Fruit fly (Drosophila melanogaster) whole organism, embryonic: ENCODE data around the gene CG17028.
A peak's percentile ranks its signal among the peaks of the same experiment; 100 is the strongest.

ENCODE experiments used
- Adf1 ChIP-seq: fragments of 200-800 bp; sonication (Bioruptor generic); IDR thresholded peaks from 2 replicates; pipeline ENCODE4 v1.3.6; 2022; ENCODE audit warnings: missing biosample characterization, missing genetic modification characterization
- CG10267 ChIP-seq: fragments of 200-800 bp; sonication (Bioruptor generic); optimal IDR thresholded peaks from 2 replicates; lab custom pipeline; 2018; ENCODE audit warnings: missing biosample characterization, mild to moderate bottlenecking, missing genetic modification characterization, moderate library complexity
- CG11398 ChIP-seq: fragments of 200-800 bp; sonication (Bioruptor generic); optimal IDR thresholded peaks from 2 replicates; lab custom pipeline; 2016; ENCODE audit warnings: missing biosample characterization, missing genetic modification characterization
- CG11456 ChIP-seq: fragments of 200-800 bp; sonication (Bioruptor generic); IDR thresholded peaks from 3 replicates; pipeline ENCODE4 v1.3.6; 2022; ENCODE audit warnings: missing biosample characterization, missing genetic modification characterization
- CG11696 ChIP-seq: fragments of 200-800 bp; sonication (Bioruptor generic); IDR thresholded peaks from 2 replicates; pipeline ENCODE4 v1.3.6; 2022; ENCODE audit warnings: missing biosample characterization, missing genetic modification characterization
- CG12236 ChIP-seq: fragments of 200-800 bp; sonication (Bioruptor generic); optimal IDR thresholded peaks from 2 replicates; lab custom pipeline; 2016; ENCODE audit warnings: missing biosample characterization, missing genetic modification characterization
- CG14441 ChIP-seq: fragments of 200-800 bp; sonication (Bioruptor generic); IDR thresholded peaks from 2 replicates; pipeline ENCODE4 v1.3.6; 2022; ENCODE audit warnings: missing biosample characterization, missing genetic modification characterization
- CG14965 ChIP-seq: fragments of 200-800 bp; sonication (Bioruptor generic); optimal IDR thresholded peaks from 2 replicates; lab custom pipeline; 2016; ENCODE audit warnings: missing biosample characterization, missing genetic modification characterization, borderline replicate concordance
- CG16815 ChIP-seq: fragments of 200-800 bp; sonication (Bioruptor generic); optimal IDR thresholded peaks from 3 replicates; lab custom pipeline; 2017; ENCODE audit warnings: missing biosample characterization, mild to moderate bottlenecking, missing genetic modification characterization
- CG18764 ChIP-seq: fragments of 200-800 bp; sonication (Bioruptor generic); optimal IDR thresholded peaks from 3 replicates; lab custom pipeline; 2016; ENCODE audit warnings: missing biosample characterization, missing genetic modification characterization
- CG31441 ChIP-seq: fragments of 200-800 bp; sonication (Bioruptor generic); IDR thresholded peaks from 2 replicates; pipeline ENCODE4 v1.3.6; 2022; ENCODE audit warnings: missing biosample characterization, missing genetic modification characterization
- CG3163 ChIP-seq: fragments of 200-800 bp; sonication (Bioruptor generic); optimal IDR thresholded peaks from 3 replicates; lab custom pipeline; 2016; ENCODE audit warnings: missing biosample characterization, missing genetic modification characterization
- CG5180 ChIP-seq: fragments of 200-800 bp; sonication (Bioruptor generic); optimal IDR thresholded peaks from 3 replicates; lab custom pipeline; 2017; ENCODE audit warnings: missing biosample characterization, missing genetic modification characterization, mild to moderate bottlenecking, moderate library complexity, missing genetic modification reagents
- CG5953 ChIP-seq: fragments of 200-800 bp; sonication (Bioruptor generic); IDR thresholded peaks from 2 replicates; pipeline ENCODE4 v1.3.6; 2022; ENCODE audit warnings: missing biosample characterization, missing genetic modification characterization
- CG6765 ChIP-seq: fragments of 200-800 bp; sonication (Bioruptor generic); optimal IDR thresholded peaks from 3 replicates; lab custom pipeline; 2017; ENCODE audit warnings: missing biosample characterization, mild to moderate bottlenecking, missing genetic modification characterization
- CG7839 ChIP-seq: fragments of 200-800 bp; sonication (Bioruptor generic); optimal IDR thresholded peaks from 3 replicates; lab custom pipeline; 2018; ENCODE audit warnings: missing biosample characterization, mild to moderate bottlenecking, missing genetic modification characterization, moderate library complexity
- CHES-1-like ChIP-seq: fragments of 200-800 bp; sonication (Bioruptor generic); optimal IDR thresholded peaks from 2 replicates; lab custom pipeline; 2016; ENCODE audit warnings: missing biosample characterization, missing genetic modification characterization
- CrebB ChIP-seq: fragments of 200-800 bp; sonication (Bioruptor generic); optimal IDR thresholded peaks from 3 replicates; lab custom pipeline; 2018; ENCODE audit warnings: missing biosample characterization, mild to moderate bottlenecking, missing genetic modification characterization
- Dll ChIP-seq: fragments of 200-800 bp; sonication (Bioruptor generic); IDR thresholded peaks from 4 replicates; pipeline ENCODE4 v1.3.6; 2022; ENCODE audit warnings: missing biosample characterization, missing genetic modification characterization; ENCODE audit not compliant: partially characterized antibody
- Dp ChIP-seq: fragments of 200-800 bp; sonication (Bioruptor generic); optimal IDR thresholded peaks from 2 replicates; lab custom pipeline; 2018; ENCODE audit warnings: missing biosample characterization, mild to moderate bottlenecking, missing genetic modification characterization, moderate library complexity
- Ets97D ChIP-seq: fragments of 200-800 bp; sonication (Bioruptor generic); optimal IDR thresholded peaks from 3 replicates; lab custom pipeline; 2016; ENCODE audit warnings: missing biosample characterization, missing genetic modification characterization
- Fer2 ChIP-seq: fragments of 200-800 bp; sonication (Bioruptor generic); optimal IDR thresholded peaks from 2 replicates; lab custom pipeline; 2018; ENCODE audit warnings: missing biosample characterization, mild to moderate bottlenecking, missing genetic modification characterization, moderate library complexity
- HLHmδ ChIP-seq: fragments of 200-800 bp; sonication (Bioruptor generic); optimal IDR thresholded peaks from 2 replicates; lab custom pipeline; 2018; ENCODE audit warnings: missing biosample characterization, mild to moderate bottlenecking, missing genetic modification characterization, moderate library complexity
- HmgZ ChIP-seq: fragments of 200-800 bp; sonication (Bioruptor generic); optimal IDR thresholded peaks from 2 replicates; lab custom pipeline; 2018; ENCODE audit warnings: missing biosample characterization, mild to moderate bottlenecking, missing genetic modification characterization
- Kr ChIP-seq: fragments of 200-800 bp; sonication (Bioruptor generic); optimal IDR thresholded peaks from 2 replicates; lab custom pipeline; 2017; ENCODE audit warnings: missing biosample characterization, mild to moderate bottlenecking, missing genetic modification characterization
- NC2α ChIP-seq: fragments of 200-800 bp; sonication (Bioruptor generic); optimal IDR thresholded peaks from 2 replicates; lab custom pipeline; 2016; ENCODE audit warnings: missing biosample characterization, missing genetic modification characterization
- Sin3A ChIP-seq: fragments of >200 bp; optimal IDR thresholded peaks from 2 replicates; lab custom pipeline; 2018
- Six4 ChIP-seq: fragments of 200-800 bp; sonication (Bioruptor generic); optimal IDR thresholded peaks from 2 replicates; lab custom pipeline; 2016; ENCODE audit warnings: missing biosample characterization, missing genetic modification characterization
- Xbp1 ChIP-seq: fragments of 200-800 bp; sonication (Bioruptor generic); optimal IDR thresholded peaks from 3 replicates; lab custom pipeline; 2016; ENCODE audit warnings: missing biosample characterization, mild to moderate bottlenecking, missing genetic modification characterization
- al ChIP-seq: fragments of 200-800 bp; sonication (Bioruptor generic); IDR thresholded peaks from 2 replicates; pipeline ENCODE4 v1.3.6; 2022; ENCODE audit warnings: missing biosample characterization, missing genetic modification characterization
- aop ChIP-seq: fragments of 200-800 bp; sonication (Bioruptor generic); IDR thresholded peaks from 2 replicates; pipeline ENCODE4 v1.3.6; 2022; ENCODE audit warnings: missing biosample characterization, missing genetic modification characterization
- ap ChIP-seq: fragments of 200-800 bp; sonication (Bioruptor generic); IDR thresholded peaks from 2 replicates; pipeline ENCODE4 v1.3.6; 2022; ENCODE audit warnings: missing biosample characterization, missing genetic modification characterization
- bcd ChIP-seq: fragments of 200-800 bp; sonication (Bioruptor generic); optimal IDR thresholded peaks from 2 replicates; lab custom pipeline; 2017; ENCODE audit warnings: missing biosample characterization, mild to moderate bottlenecking, missing genetic modification characterization
- bsh ChIP-seq, 2 experiments: fragments of 200-800 bp; sonication (Bioruptor generic); optimal IDR thresholded peaks; 2 replicates each; lab custom pipeline; 2017 to 2018; ENCODE audit warnings: mild to moderate bottlenecking in 2 of 2, missing biosample characterization in 2 of 2, missing genetic modification characterization in 2 of 2, moderate library complexity in 1 of 2
- chm ChIP-seq: fragments of 200-800 bp; sonication (Bioruptor generic); IDR thresholded peaks from 2 replicates; pipeline ENCODE4 v1.3.6; 2022; ENCODE audit warnings: missing biosample characterization, missing genetic modification characterization
- disco-r ChIP-seq: fragments of 200-800 bp; sonication (Bioruptor generic); optimal IDR thresholded peaks from 2 replicates; lab custom pipeline; 2016; ENCODE audit warnings: missing biosample characterization, missing genetic modification characterization
- dm ChIP-seq: fragments of 200-800 bp; sonication (Bioruptor generic); optimal IDR thresholded peaks from 3 replicates; lab custom pipeline; 2016; ENCODE audit warnings: missing biosample characterization, missing genetic modification characterization
- gcm ChIP-seq: fragments of 200-800 bp; sonication (Bioruptor generic); optimal IDR thresholded peaks from 2 replicates; lab custom pipeline; 2019; ENCODE audit warnings: missing biosample characterization, mild to moderate bottlenecking, missing genetic modification characterization, moderate library complexity
- h ChIP-seq: fragments of >200 bp; optimal IDR thresholded peaks from 2 replicates; lab custom pipeline; 2017
- ham ChIP-seq: fragments of 200-800 bp; sonication (Bioruptor generic); IDR thresholded peaks from 2 replicates; pipeline ENCODE4 v1.3.6; 2022; ENCODE audit warnings: missing biosample characterization, missing genetic modification characterization
- inv ChIP-seq: fragments of 200-800 bp; sonication (Bioruptor generic); IDR thresholded peaks from 2 replicates; pipeline ENCODE4 v1.3.6; 2022; ENCODE audit warnings: missing biosample characterization, missing genetic modification characterization; ENCODE audit not compliant: partially characterized antibody
- lola ChIP-seq, 3 experiments: fragments of >200 bp in 2 of 3; fragments of 200-800 bp in 1 of 3; sonication (Bioruptor generic) in 1 of 3; optimal IDR thresholded peaks; 2 replicates each; lab custom pipeline; 2017 to 2019; ENCODE audit warnings: missing biosample characterization in 3 of 3, missing genetic modification characterization in 3 of 3, mild to moderate bottlenecking in 1 of 3, moderate library complexity in 1 of 3
- luna ChIP-seq: fragments of 200-800 bp; sonication (Bioruptor generic); optimal IDR thresholded peaks from 2 replicates; lab custom pipeline; 2016; ENCODE audit warnings: missing biosample characterization, missing genetic modification characterization
- mam ChIP-seq: fragments of 200-800 bp; sonication (Bioruptor generic); optimal IDR thresholded peaks from 3 replicates; lab custom pipeline; 2016; ENCODE audit warnings: missing biosample characterization, missing genetic modification characterization
- prd ChIP-seq, 3 experiments: fragments of >200 bp in 2 of 3; fragments of 200-800 bp in 1 of 3; sonication (Bioruptor generic) in 1 of 3; optimal IDR thresholded peaks in 2 of 3; IDR thresholded peaks in 1 of 3; 2 replicates in 2 of 3; 3 replicates in 1 of 3; pipeline versions ENCODE4 v1.3.6 to Lab custom; 2017 to 2022; ENCODE audit warnings: missing biosample characterization in 1 of 3, missing genetic modification characterization in 1 of 3
- rib ChIP-seq: fragments of 200-800 bp; sonication (Bioruptor generic); IDR thresholded peaks from 2 replicates; pipeline ENCODE4 v1.3.6; 2022; ENCODE audit warnings: missing biosample characterization, missing genetic modification characterization
- slou ChIP-seq: fragments of 200-800 bp; sonication (Bioruptor generic); optimal IDR thresholded peaks from 3 replicates; lab custom pipeline; 2016; ENCODE audit warnings: missing biosample characterization, missing genetic modification characterization
- sna ChIP-seq: fragments of 200-800 bp; sonication (Bioruptor generic); IDR thresholded peaks from 2 replicates; pipeline ENCODE4 v1.3.6; 2022; ENCODE audit warnings: missing biosample characterization, missing genetic modification characterization; ENCODE audit not compliant: partially characterized antibody
- tup ChIP-seq: fragments of 200-800 bp; sonication (Bioruptor generic); optimal IDR thresholded peaks from 2 replicates; lab custom pipeline; 2016; ENCODE audit warnings: missing biosample characterization, mild to moderate bottlenecking, missing genetic modification characterization, moderate library complexity
- tx ChIP-seq: fragments of 200-800 bp; sonication (Bioruptor generic); optimal IDR thresholded peaks from 2 replicates; lab custom pipeline; 2016; ENCODE audit warnings: missing biosample characterization, missing genetic modification characterization
- zfh2 ChIP-seq: fragments of 200-800 bp; sonication (Bioruptor generic); optimal IDR thresholded peaks from 2 replicates; lab custom pipeline; 2016; ENCODE audit warnings: missing biosample characterization, missing genetic modification characterization

CG17028 gene

DNA sequence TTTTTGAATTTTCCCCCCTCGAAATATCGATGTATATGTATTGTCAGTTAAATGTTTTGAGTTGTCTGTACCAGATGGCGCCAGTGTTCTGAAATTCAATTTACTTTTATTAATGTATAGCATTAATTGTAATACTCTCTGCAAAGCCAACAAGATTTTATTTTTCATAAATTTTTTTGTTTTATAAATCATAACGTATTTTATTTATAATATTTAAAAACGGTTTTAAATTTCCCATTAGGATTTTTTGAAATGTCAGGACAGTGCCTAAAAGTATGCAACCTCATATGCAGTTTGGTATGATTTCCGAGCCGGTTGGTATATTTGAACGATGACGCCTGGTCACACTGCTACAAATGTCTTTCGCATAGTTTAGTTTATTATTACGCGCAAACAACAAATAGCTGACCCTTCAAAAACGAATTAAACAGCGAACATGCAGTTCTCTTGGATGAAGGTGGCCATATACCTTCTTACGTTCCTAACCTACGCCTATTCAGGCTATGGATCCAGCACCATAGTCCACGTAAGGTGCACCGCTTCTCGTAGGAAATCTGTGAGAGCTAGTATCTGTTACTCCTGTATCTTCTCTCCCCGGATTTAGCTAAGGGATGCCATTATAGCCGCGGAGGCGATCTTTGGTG lies 23.4 kb upstream of the CG17028 start, which contains the start of the genes Pka-C3 and GXIVsPLA2 (continued):
- peak; percentile 1 for TF ChIP-seq CG18764 (GFP tag; lab: Kevin White, UChicago)
- peak; percentile 18 for TF ChIP-seq CG7839 (tag; lab: Kevin White, UChicago)
- no peak for TF ChIP-seq CG16815
- peak; percentile 25 for TF ChIP-seq Ets97D
- no peak for TF ChIP-seq CG11696 (GFP tag; lab: Robert Waterston, UW)
- TF ChIP-seq HLHmδ (GFP tag; lab: Kevin White, UChicago) = no peak
- TF ChIP-seq prd (optimal IDR thresholded peaks at IDR 0.05; lab: Kevin White, UChicago) = no peak
- TF ChIP-seq prd (GFP tag; IDR thresholded peaks at IDR 0.05; lab: Robert Waterston, UW) = no peak
- TF ChIP-seq disco-r (GFP tag; lab: Kevin White, UChicago) = no peak
- TF ChIP-seq NC2α (GFP tag; lab: Kevin White, UChicago) = no peak
- no peak for TF ChIP-seq Sin3A (lab: Kevin White, UChicago)
- no peak for TF ChIP-seq lola (GFP tag; optimal IDR thresholded peaks at IDR 0.05; lab: Kevin White, UChicago)
- no peak for TF ChIP-seq slou (GFP tag; lab: Kevin White, UChicago)
- no peak for TF ChIP-seq CG11456
- TF ChIP-seq CG12236 (GFP tag; lab: Kevin White, UChicago) = no peak
- no peak for TF ChIP-seq CG3163 (GFP tag; lab: Kevin White, UChicago)
- no peak for TF ChIP-seq gcm
- TF ChIP-seq Fer2 (tag; lab: Kevin White, UChicago) = no peak
- TF ChIP-seq ham (GFP tag; lab: Robert Waterston, UW) = no peak
- no peak for TF ChIP-seq CG6765 (GFP tag; lab: Kevin White, UChicago)
- no peak for TF ChIP-seq tx (GFP tag; lab: Kevin White, UChicago)
- TF ChIP-seq CG11398 (GFP tag; lab: Kevin White, UChicago) = no peak
- TF ChIP-seq al (GFP tag; lab: Robert Waterston, UW) = no peak
- no peak for TF ChIP-seq rib (GFP tag; lab: Robert Waterston, UW)
- no peak; the same call in 1 of the 2 replicates for TF ChIP-seq inv (GFP tag; lab: Robert Waterston, UW)
- TF ChIP-seq Kr (GFP tag; lab: Kevin White, UChicago) = no peak
- no peak for TF ChIP-seq zfh2 (GFP tag; lab: Kevin White, UChicago)
- no peak for TF ChIP-seq luna (GFP tag; lab: Kevin White, UChicago)
- TF ChIP-seq CrebB (tag; lab: Kevin White, UChicago) = no peak
- no peak for TF ChIP-seq Six4 (GFP tag; lab: Kevin White, UChicago)
- 0 out of 4 replicates have a peak, but pooled peaks have one; percentile 18 for TF ChIP-seq Dll (GFP tag; lab: Robert Waterston, UW)
- peak; percentile 66 for TF ChIP-seq CG10267 (tag; lab: Kevin White, UChicago)
- TF ChIP-seq ap (GFP tag; lab: Robert Waterston, UW) = no peak
- no peak for TF ChIP-seq CG5953
- TF ChIP-seq HmgZ (tag; lab: Kevin White, UChicago) = peak; percentile 16
- no peak for TF ChIP-seq dm
- no peak for TF ChIP-seq Adf1
- TF ChIP-seq sna (GFP tag; lab: Robert Waterston, UW) = no peak
- TF ChIP-seq mam = no peak
- TF ChIP-seq Dp (GFP tag; lab: Kevin White, UChicago) = peak; percentile 88
- no peak for TF ChIP-seq CG14441 (GFP tag; lab: Robert Waterston, UW)
- TF ChIP-seq tup (GFP tag; lab: Kevin White, UChicago) = no peak
- TF ChIP-seq bcd = no peak
- peak; percentile 49; the same call in 1 of the 2 replicates for TF ChIP-seq CG31441 (GFP tag; lab: Robert Waterston, UW)
- TF ChIP-seq CHES-1-like (GFP tag; lab: Kevin White, UChicago) = no peak
- no peak for TF ChIP-seq CG5180
- no peak for TF ChIP-seq aop (GFP tag; lab: Robert Waterston, UW)
- no peak for TF ChIP-seq CG14965 (GFP tag; lab: Kevin White, UChicago)
- TF ChIP-seq bsh (GFP tag; optimal IDR thresholded peaks at IDR 0.05; lab: Kevin White, UChicago) = no peak
- no peak for TF ChIP-seq chm (GFP tag; lab: Robert Waterston, UW)
- TF ChIP-seq Xbp1 (GFP tag; lab: Kevin White, UChicago) = no peak
- no peak for TF ChIP-seq h
